Fruit fly (Drosophila melanogaster): ENCODE results near the gene BobA.

The BobA gene

DNA sequence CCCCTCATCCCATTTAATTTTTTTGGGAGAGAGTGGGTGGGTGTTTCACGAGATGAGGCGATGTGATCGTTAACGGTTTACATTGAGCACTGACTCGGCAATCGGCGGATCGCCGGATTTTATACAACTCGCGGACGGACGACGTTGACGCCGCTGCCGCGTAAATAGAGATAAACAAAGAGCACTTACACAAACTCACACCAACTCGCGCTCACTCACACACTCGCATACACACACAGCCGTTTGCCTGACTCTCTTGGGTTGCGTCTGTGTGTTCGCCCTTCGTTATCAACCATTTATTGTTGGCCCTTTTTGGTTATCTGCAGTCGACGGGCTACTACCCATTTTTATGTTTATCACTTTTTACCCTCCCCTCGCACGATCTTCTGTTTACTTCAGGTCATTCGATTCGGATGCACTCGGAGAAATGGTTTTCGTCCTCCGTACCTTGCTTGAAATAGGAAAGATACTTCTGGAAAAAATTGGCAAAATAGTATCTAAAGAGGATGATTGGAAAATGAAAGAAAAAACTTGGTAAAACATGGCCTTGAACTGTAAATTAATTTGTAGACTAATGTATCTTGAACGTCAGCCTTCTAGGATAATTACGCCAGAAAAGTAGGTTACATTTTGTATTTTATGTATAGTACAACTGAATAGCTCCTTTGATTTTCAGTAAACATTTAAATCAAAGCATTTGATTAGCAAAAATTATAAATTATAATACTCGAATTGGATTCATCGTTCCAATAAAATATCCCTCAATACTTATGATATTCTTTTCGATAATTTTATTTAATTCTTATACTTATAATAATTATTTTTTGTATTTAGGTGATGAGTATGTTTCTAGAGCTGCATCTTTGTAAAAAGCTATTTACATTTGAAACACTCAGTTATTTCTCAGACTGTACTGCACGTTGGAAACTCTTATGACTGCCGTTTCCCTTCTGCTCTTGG, 31.9 kb upstream of the BobA start (continued):
- TF ChIP-seq Hnf4 (GFP tag; optimal IDR thresholded peaks at IDR 0.05) (no peak), ey (GFP tag; optimal IDR thresholded peaks at IDR 0.05) (peak; percentile 28)

DNA sequence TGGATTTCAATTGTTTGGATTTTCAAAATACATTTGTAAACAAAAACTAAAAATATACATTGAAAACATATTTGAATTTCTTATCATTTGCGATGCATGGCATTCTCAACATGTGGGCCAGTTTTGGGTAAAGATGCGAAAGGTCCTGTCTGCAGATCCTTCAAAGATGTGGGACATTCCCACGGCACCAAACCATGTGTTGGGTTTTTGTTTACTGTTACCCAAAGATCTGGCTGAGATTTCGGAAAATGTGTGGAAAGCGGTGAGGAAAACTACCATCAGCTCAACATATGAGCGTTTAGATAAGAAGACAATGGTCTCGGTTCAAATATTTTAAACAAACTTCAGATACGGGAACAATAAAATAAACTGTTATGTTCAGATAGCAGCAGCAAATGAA, 30.1 kb upstream of the BobA start:
- TF ChIP-seq Hnf4 (GFP tag; optimal IDR thresholded peaks at IDR 0.05) (no peak), OdsH (GFP tag; optimal IDR thresholded peaks at IDR 0.05) (no peak)

DNA sequence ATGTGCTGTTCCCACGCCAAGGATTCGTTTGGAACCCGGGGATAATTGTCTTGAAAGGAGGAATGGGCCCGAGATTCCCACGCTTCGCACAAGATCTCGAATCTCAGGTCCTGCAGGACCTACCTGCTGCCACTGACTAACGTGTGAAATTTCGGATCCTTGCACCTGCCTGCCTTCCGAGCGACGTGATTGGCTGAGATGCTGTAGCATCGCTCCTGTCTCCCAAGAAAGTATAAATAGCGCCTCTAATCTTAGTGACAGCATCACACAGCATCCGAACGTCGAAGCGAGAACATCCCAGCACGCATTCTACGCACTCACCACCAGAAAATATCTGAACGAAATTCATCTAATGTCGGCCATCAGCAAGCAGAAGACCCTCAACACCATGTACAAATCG, 29.0 kb upstream of the BobA start:
- TF ChIP-seq Dif (GFP tag; optimal IDR thresholded peaks at IDR 0.05; ENCODE audit: partially characterized antibody) = no peak
- no peak for TF ChIP-seq dmrt93B (GFP tag; optimal IDR thresholded peaks at IDR 0.05)
- TF ChIP-seq sv (GFP tag; optimal IDR thresholded peaks at IDR 0.05) = no peak
- TF ChIP-seq Dfd (GFP tag; optimal IDR thresholded peaks at IDR 0.05) = no peak
- TF ChIP-seq rgr (GFP tag; optimal IDR thresholded peaks at IDR 0.05) = no peak
- no peak for TF ChIP-seq Sp1 (GFP tag; optimal IDR thresholded peaks at IDR 0.05)
- no peak for TF ChIP-seq CG9705 (GFP tag; optimal IDR thresholded peaks at IDR 0.05)
- no peak for TF ChIP-seq Rel (GFP tag; optimal IDR thresholded peaks at IDR 0.05)
- TF ChIP-seq Rel (tag; optimal IDR thresholded peaks at IDR 0.05) = no peak
- TF ChIP-seq Hr83 (GFP tag; optimal IDR thresholded peaks at IDR 0.05; ENCODE audit: poor library complexity, severe bottlenecking) = no peak

DNA sequence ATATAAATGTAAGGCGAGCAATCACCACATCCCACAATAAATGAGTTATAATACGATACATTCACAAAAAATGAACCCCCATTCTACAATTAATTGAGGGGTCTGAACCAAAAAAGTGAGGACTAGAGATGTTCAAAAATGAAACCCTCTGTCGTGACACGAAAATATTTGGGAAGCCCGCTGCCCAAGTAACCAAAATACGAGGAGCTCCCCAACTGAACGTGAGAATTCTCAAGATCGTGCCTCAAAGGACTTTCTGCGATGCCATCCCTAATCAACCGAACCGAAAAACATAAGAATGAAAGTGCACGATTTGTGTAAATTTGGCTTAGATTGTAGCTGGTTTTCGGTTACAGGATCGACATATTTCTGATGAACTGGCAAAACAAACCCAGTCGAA, 28.6 kb upstream of the BobA start, which contains the start of gene Ocho:
Gene Ocho, plus strand, starts transcription at position 336 of the 400 bp plus-strand sequence.
- TF ChIP-seq rgr (GFP tag; optimal IDR thresholded peaks at IDR 0.05) = peak; percentile 21
- no peak for TF ChIP-seq brk (GFP tag; optimal IDR thresholded peaks at IDR 0.05)
- no peak for TF ChIP-seq Dfd (GFP tag; optimal IDR thresholded peaks at IDR 0.05)
- TF ChIP-seq N (GFP tag; optimal IDR thresholded peaks at IDR 0.05) = no peak
- no peak for TF ChIP-seq pan (optimal IDR thresholded peaks at IDR 0.05)
- TF ChIP-seq foxo (GFP tag; optimal IDR thresholded peaks at IDR 0.05) = peak in 1 of 2 experiments; percentile 40
- no peak for TF ChIP-seq Hr78 (GFP tag; optimal IDR thresholded peaks at IDR 0.05)
- TF ChIP-seq woc (GFP tag; optimal IDR thresholded peaks at IDR 0.05) = peak; percentile 36
- TF ChIP-seq CrebA (GFP tag; optimal IDR thresholded peaks at IDR 0.05; ENCODE audit: borderline replicate concordance) = no peak
- peak; percentile 14 for TF ChIP-seq fru (GFP tag; optimal IDR thresholded peaks at IDR 0.05)
- no peak for TF ChIP-seq sv (GFP tag; optimal IDR thresholded peaks at IDR 0.05)
- no peak for TF ChIP-seq Rel (GFP tag; optimal IDR thresholded peaks at IDR 0.05)
- TF ChIP-seq Rel (tag; optimal IDR thresholded peaks at IDR 0.05) = no peak
- TF ChIP-seq Hnf4 (GFP tag; optimal IDR thresholded peaks at IDR 0.05) = no peak
- TF ChIP-seq Vsx2 (GFP tag; optimal IDR thresholded peaks at IDR 0.05; ENCODE audit: partially characterized antibody) = no peak

DNA sequence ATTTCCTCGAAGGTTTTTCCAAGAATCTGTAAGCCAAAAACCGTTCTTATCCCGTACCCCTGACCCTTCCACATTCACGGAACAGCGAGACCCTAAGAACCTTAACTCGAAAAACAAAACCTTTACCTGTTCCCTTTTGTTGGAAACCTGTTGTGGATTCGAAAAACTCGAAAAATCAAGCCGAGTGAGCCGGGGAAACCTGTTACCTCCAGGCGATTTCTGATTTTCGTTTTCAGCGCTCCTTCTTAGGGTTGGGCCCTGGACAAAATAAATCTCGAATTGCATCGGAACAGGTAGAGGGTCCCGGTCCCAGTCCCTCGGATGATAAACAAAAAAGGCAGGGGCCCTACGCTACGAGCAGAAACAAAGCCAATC, 27.3 kb upstream of the BobA start:
- TF ChIP-seq Jra (GFP tag; optimal IDR thresholded peaks at IDR 0.05) (no peak), rgr (GFP tag; optimal IDR thresholded peaks at IDR 0.05) (no peak), Vsx2 (GFP tag; optimal IDR thresholded peaks at IDR 0.05; ENCODE audit: partially characterized antibody) (peak; percentile 53), CrebA (GFP tag; optimal IDR thresholded peaks at IDR 0.05; ENCODE audit: borderline replicate concordance) (peak; percentile 75), woc (GFP tag; optimal IDR thresholded peaks at IDR 0.05) (peak; percentile 10), dsf (GFP tag; optimal IDR thresholded peaks at IDR 0.05; ENCODE audit: borderline replicate concordance) (no peak), HLH106 (tag; optimal IDR thresholded peaks at IDR 0.05) (no peak), ey (GFP tag; optimal IDR thresholded peaks at IDR 0.05) (no peak), CG32264 (GFP tag; optimal IDR thresholded peaks at IDR 0.05) (no peak), tai (GFP tag; optimal IDR thresholded peaks at IDR 0.05) (no peak), fru (GFP tag; optimal IDR thresholded peaks at IDR 0.05) (peak; percentile 50), Myc (optimal IDR thresholded peaks at IDR 0.05) (no peak), Hr83 (GFP tag; optimal IDR thresholded peaks at IDR 0.05; ENCODE audit: poor library complexity, severe bottlenecking) (peak; percentile 46), dmrt93B (GFP tag; optimal IDR thresholded peaks at IDR 0.05) (no peak), Dfd (GFP tag; optimal IDR thresholded peaks at IDR 0.05) (no peak), sage (GFP tag; optimal IDR thresholded peaks at IDR 0.05) (no peak), br (GFP tag; optimal IDR thresholded peaks at IDR 0.05) (no peak), Dif (GFP tag; optimal IDR thresholded peaks at IDR 0.05; ENCODE audit: partially characterized antibody) (peak; percentile 59), sv (GFP tag; optimal IDR thresholded peaks at IDR 0.05) (no peak), Rel (GFP tag; optimal IDR thresholded peaks at IDR 0.05) (peak; percentile 61), Rel (tag; optimal IDR thresholded peaks at IDR 0.05) (no peak), dl (GFP tag; optimal IDR thresholded peaks at IDR 0.05; ENCODE audit: insufficient read depth in 1 of 2, partially characterized antibody in 2 of 2) (peak; percentile 15 to 20), Mio (GFP tag; optimal IDR thresholded peaks at IDR 0.05) (no peak), psq (GFP tag; optimal IDR thresholded peaks at IDR 0.05) (peak; percentile 89), brk (GFP tag; optimal IDR thresholded peaks at IDR 0.05) (peak; percentile 74), OdsH (GFP tag; optimal IDR thresholded peaks at IDR 0.05) (no peak), GATAd (GFP tag; optimal IDR thresholded peaks at IDR 0.05) (no peak), Hnf4 (GFP tag; optimal IDR thresholded peaks at IDR 0.05) (no peak), h (GFP tag; optimal IDR thresholded peaks at IDR 0.05) (no peak), Abd-B (GFP tag; optimal IDR thresholded peaks at IDR 0.05) (no peak), usp (GFP tag; optimal IDR thresholded peaks at IDR 0.05) (no peak), lola (GFP tag; optimal IDR thresholded peaks at IDR 0.05) (no peak), N (GFP tag; optimal IDR thresholded peaks at IDR 0.05) (no peak), Hr78 (GFP tag; optimal IDR thresholded peaks at IDR 0.05) (no peak)

Data from whole organism, wandering third instar larva.